Fruit fly (Drosophila melanogaster) whole organism, prepupa: Measurements from ENCODE around the gene red.

Experiments used
- CG6792 ChIP-seq: fragments of 200-800 bp; sonication (Bioruptor generic); optimal IDR thresholded peaks from 3 replicates; lab custom pipeline; 2016; ENCODE audit warnings: missing biosample characterization, missing genetic modification characterization
- CG8119 ChIP-seq: fragments of 200-800 bp; sonication (Bioruptor generic); IDR thresholded peaks from 3 replicates; pipeline ENCODE4 v1.3.6; 2022; ENCODE audit warnings: missing biosample characterization, missing genetic modification characterization
- Eip78C ChIP-seq: fragments of 200-800 bp; sonication (Bioruptor generic); peaks from one replicate; lab custom pipeline; 2016; ENCODE audit warnings: missing biosample characterization, missing genetic modification characterization
- Gug ChIP-seq: fragments of 200-800 bp; sonication (Bioruptor generic); IDR thresholded peaks from 2 replicates; pipeline ENCODE4 v1.3.6; 2022; ENCODE audit warnings: missing biosample characterization, missing genetic modification characterization
- Hr39 ChIP-seq: fragments of 200-800 bp; sonication (Bioruptor generic); optimal IDR thresholded peaks from 2 replicates; lab custom pipeline; 2016; ENCODE audit warnings: missing biosample characterization, missing genetic modification characterization
- Hr4 ChIP-seq: fragments of 200-800 bp; sonication (Bioruptor generic); optimal IDR thresholded peaks from 3 replicates; lab custom pipeline; 2016; ENCODE audit warnings: missing biosample characterization, missing genetic modification characterization
- Smox ChIP-seq: fragments of 200-800 bp; sonication (Bioruptor generic); optimal IDR thresholded peaks from 3 replicates; lab custom pipeline; 2016; ENCODE audit warnings: missing biosample characterization, missing genetic modification characterization
- Sox102F ChIP-seq: fragments of 200-800 bp; sonication (Bioruptor generic); optimal IDR thresholded peaks from 2 replicates; lab custom pipeline; 2016; ENCODE audit warnings: missing biosample characterization, mild to moderate bottlenecking, missing genetic modification characterization
- cyc ChIP-seq: fragments of 200-800 bp; sonication (Bioruptor generic); optimal IDR thresholded peaks from 3 replicates; lab custom pipeline; 2016; ENCODE audit warnings: missing biosample characterization, missing genetic modification characterization
- fkh ChIP-seq: fragments of 200-800 bp; sonication (Bioruptor generic); optimal IDR thresholded peaks from 3 replicates; lab custom pipeline; 2017; ENCODE audit warnings: missing biosample characterization, mild to moderate bottlenecking, missing genetic modification characterization, moderate library complexity

DNA sequence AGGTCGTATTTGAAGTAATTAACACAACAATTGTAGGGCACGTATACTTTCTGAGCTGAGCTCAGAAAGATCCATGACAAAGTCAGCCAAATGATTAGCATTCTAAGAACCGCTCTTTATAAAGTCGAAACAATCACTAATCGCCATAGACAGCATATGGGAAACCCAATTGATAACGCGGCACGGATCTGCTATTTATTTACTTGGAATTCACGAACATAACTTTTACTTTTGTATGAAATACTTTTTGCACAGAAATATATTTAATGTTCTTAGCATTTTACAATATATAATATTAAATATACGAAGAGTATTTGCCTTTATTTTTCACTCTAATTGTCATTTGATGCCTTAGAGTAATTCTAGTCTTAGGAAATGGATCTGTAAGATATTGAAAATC, 44.3 kb upstream of the red start, which contains the start of gene CG43291:
- TF ChIP-seq Hr4 (GFP tag; lab: Kevin White, UChicago) = no peak
- no peak for TF ChIP-seq CG8119
- no peak for TF ChIP-seq Eip78C
- TF ChIP-seq CG6792 (GFP tag; lab: Kevin White, UChicago) = no peak
- no peak for TF ChIP-seq Smox (GFP tag; lab: Kevin White, UChicago)
- TF ChIP-seq Sox102F (GFP tag; lab: Kevin White, UChicago) = no peak
- no peak for TF ChIP-seq Hr39 (GFP tag; lab: Kevin White, UChicago)
- TF ChIP-seq fkh (GFP tag; lab: Kevin White, UChicago) = no peak
- TF ChIP-seq cyc (GFP tag; lab: Kevin White, UChicago) = no peak
- no peak for TF ChIP-seq Gug (GFP tag; lab: Robert Waterston, UW)
